Fruit fly (Drosophila melanogaster) whole organism, prepupa: ENCODE results near the gene CG12241.

Experiments
- Blimp-1 ChIP-seq: fragments of 200-800 bp; sonication (Bioruptor generic); optimal IDR thresholded peaks from 3 replicates; lab custom pipeline; 2017; ENCODE audit warnings: missing biosample characterization, missing genetic modification characterization, mild to moderate bottlenecking, moderate library complexity, missing genetic modification reagents
- CG10631 ChIP-seq: fragments of 200-800 bp; sonication (Bioruptor generic); optimal IDR thresholded peaks from 2 replicates; lab custom pipeline; 2016; ENCODE audit warnings: missing biosample characterization, missing genetic modification characterization
- CG10669 ChIP-seq: fragments of 200-800 bp; sonication (Bioruptor generic); optimal IDR thresholded peaks from 3 replicates; lab custom pipeline; 2018; ENCODE audit warnings: missing biosample characterization, mild to moderate bottlenecking, missing genetic modification characterization, moderate library complexity
- CG11294 ChIP-seq: fragments of 200-800 bp; sonication (Bioruptor generic); IDR thresholded peaks from 2 replicates; pipeline ENCODE4 v1.3.6; 2022; ENCODE audit warnings: missing biosample characterization, missing genetic modification characterization
- CG11902 ChIP-seq: fragments of 200-800 bp; sonication (Bioruptor generic); optimal IDR thresholded peaks from 3 replicates; lab custom pipeline; 2016; ENCODE audit warnings: missing biosample characterization, missing genetic modification characterization
- CG16779 ChIP-seq: fragments of 200-800 bp; sonication (Bioruptor generic); optimal IDR thresholded peaks from 3 replicates; lab custom pipeline; 2017; ENCODE audit warnings: missing biosample characterization, mild to moderate bottlenecking, missing genetic modification characterization
- CG3032 ChIP-seq: fragments of 200-800 bp; optimal IDR thresholded peaks from 2 replicates; lab custom pipeline; 2019; ENCODE audit warnings: missing biosample characterization, mild to moderate bottlenecking, missing genetic modification characterization, moderate library complexity
- CG31627 ChIP-seq: fragments of 200-800 bp; sonication (Bioruptor generic); optimal IDR thresholded peaks from 3 replicates; lab custom pipeline; 2016; ENCODE audit warnings: missing biosample characterization, missing genetic modification characterization
- CG3919 ChIP-seq: fragments of 200-800 bp; sonication (Bioruptor generic); optimal IDR thresholded peaks from 3 replicates; lab custom pipeline; 2016; ENCODE audit warnings: missing biosample characterization, missing genetic modification characterization
- CG4318 ChIP-seq: fragments of 200-800 bp; sonication (Bioruptor generic); optimal IDR thresholded peaks from 3 replicates; lab custom pipeline; 2017; ENCODE audit warnings: missing biosample characterization, mild to moderate bottlenecking, missing genetic modification characterization
- CG6276 ChIP-seq: fragments of 200-800 bp; sonication (Bioruptor generic); optimal IDR thresholded peaks from 2 replicates; lab custom pipeline; 2017; ENCODE audit warnings: missing biosample characterization, mild to moderate bottlenecking, missing genetic modification characterization
- CG6854 ChIP-seq: fragments of 200-800 bp; sonication (Bioruptor generic); optimal IDR thresholded peaks from 2 replicates; lab custom pipeline; 2017; ENCODE audit warnings: missing biosample characterization, mild to moderate bottlenecking, missing genetic modification characterization
- CG7368 ChIP-seq: fragments of 200-800 bp; sonication (Bioruptor generic); optimal IDR thresholded peaks from 3 replicates; lab custom pipeline; 2016; ENCODE audit warnings: missing biosample characterization, missing genetic modification characterization
- CG8119 ChIP-seq: fragments of 200-800 bp; sonication (Bioruptor generic); IDR thresholded peaks from 3 replicates; pipeline ENCODE4 v1.3.6; 2022; ENCODE audit warnings: missing biosample characterization, missing genetic modification characterization
- CG8319 ChIP-seq: fragments of 200-800 bp; sonication (Bioruptor generic); optimal IDR thresholded peaks from 3 replicates; lab custom pipeline; 2016; ENCODE audit warnings: missing biosample characterization, missing genetic modification characterization
- CG8632 ChIP-seq: fragments of 200-800 bp; sonication (Bioruptor generic); optimal IDR thresholded peaks from 3 replicates; lab custom pipeline; 2016; ENCODE audit warnings: missing biosample characterization, missing genetic modification characterization
- CG9139 ChIP-seq: fragments of 200-800 bp; sonication (Bioruptor generic); optimal IDR thresholded peaks from 3 replicates; lab custom pipeline; 2017; ENCODE audit warnings: missing biosample characterization, mild to moderate bottlenecking, missing genetic modification characterization
- Eip75B ChIP-seq: fragments of 200-800 bp; sonication (Bioruptor generic); optimal IDR thresholded peaks from 3 replicates; lab custom pipeline; 2016; ENCODE audit warnings: missing biosample characterization, missing genetic modification characterization
- Eip78C ChIP-seq: fragments of 200-800 bp; sonication (Bioruptor generic); peaks from one replicate; lab custom pipeline; 2016; ENCODE audit warnings: missing biosample characterization, missing genetic modification characterization
- Gug ChIP-seq: fragments of 200-800 bp; sonication (Bioruptor generic); IDR thresholded peaks from 2 replicates; pipeline ENCODE4 v1.3.6; 2022; ENCODE audit warnings: missing biosample characterization, missing genetic modification characterization
- Hr39 ChIP-seq: fragments of 200-800 bp; sonication (Bioruptor generic); optimal IDR thresholded peaks from 2 replicates; lab custom pipeline; 2016; ENCODE audit warnings: missing biosample characterization, missing genetic modification characterization
- Hr4 ChIP-seq: fragments of 200-800 bp; sonication (Bioruptor generic); optimal IDR thresholded peaks from 3 replicates; lab custom pipeline; 2016; ENCODE audit warnings: missing biosample characterization, missing genetic modification characterization
- Met ChIP-seq: fragments of 200-800 bp; sonication (Bioruptor generic); optimal IDR thresholded peaks from 3 replicates; lab custom pipeline; 2016; ENCODE audit warnings: missing biosample characterization, missing genetic modification characterization
- Smox ChIP-seq: fragments of 200-800 bp; sonication (Bioruptor generic); optimal IDR thresholded peaks from 3 replicates; lab custom pipeline; 2016; ENCODE audit warnings: missing biosample characterization, missing genetic modification characterization
- Sox102F ChIP-seq: fragments of 200-800 bp; sonication (Bioruptor generic); optimal IDR thresholded peaks from 2 replicates; lab custom pipeline; 2016; ENCODE audit warnings: missing biosample characterization, mild to moderate bottlenecking, missing genetic modification characterization
- Sox14 ChIP-seq: fragments of 200-800 bp; sonication (Bioruptor generic); optimal IDR thresholded peaks from 3 replicates; lab custom pipeline; 2016; ENCODE audit warnings: missing biosample characterization, missing genetic modification characterization
- cyc ChIP-seq: fragments of 200-800 bp; sonication (Bioruptor generic); optimal IDR thresholded peaks from 3 replicates; lab custom pipeline; 2016; ENCODE audit warnings: missing biosample characterization, missing genetic modification characterization
- eg ChIP-seq: fragments of 200-800 bp; sonication (Bioruptor generic); IDR thresholded peaks from 3 replicates; pipeline ENCODE4 v1.3.6; 2022; ENCODE audit warnings: missing biosample characterization, missing genetic modification characterization
- esn ChIP-seq: fragments of 200-800 bp; sonication (Bioruptor generic); optimal IDR thresholded peaks from 2 replicates; lab custom pipeline; 2016; ENCODE audit warnings: missing biosample characterization, mild to moderate bottlenecking, missing genetic modification characterization, moderate library complexity
- fd59A ChIP-seq: fragments of 200-800 bp; sonication (Bioruptor generic); optimal IDR thresholded peaks from 2 replicates; lab custom pipeline; 2017; ENCODE audit warnings: missing biosample characterization, mild to moderate bottlenecking, missing genetic modification characterization, missing genetic modification reagents
- fd85E ChIP-seq: fragments of 200-800 bp; sonication (Bioruptor generic); optimal IDR thresholded peaks from 3 replicates; lab custom pipeline; 2016; ENCODE audit warnings: missing biosample characterization, missing genetic modification characterization
- fkh ChIP-seq: fragments of 200-800 bp; sonication (Bioruptor generic); optimal IDR thresholded peaks from 3 replicates; lab custom pipeline; 2017; ENCODE audit warnings: missing biosample characterization, mild to moderate bottlenecking, missing genetic modification characterization, moderate library complexity
- net ChIP-seq: fragments of 200-800 bp; sonication (Bioruptor generic); optimal IDR thresholded peaks from 3 replicates; lab custom pipeline; 2016; ENCODE audit warnings: missing biosample characterization, missing genetic modification characterization
- salr ChIP-seq, 2 experiments: fragments of 200-800 bp; sonication (Bioruptor generic); optimal IDR thresholded peaks; 3 replicates each; lab custom pipeline; 2016 to 2018; ENCODE audit warnings: missing biosample characterization in 2 of 2, missing genetic modification characterization in 2 of 2, mild to moderate bottlenecking in 1 of 2
- svp ChIP-seq: fragments of 200-800 bp; sonication (Bioruptor generic); peaks from one replicate; lab custom pipeline; 2016; ENCODE audit warnings: missing biosample characterization, missing genetic modification characterization

Gene CG12241

dm6 chr3R:15243452-15243851, 24.4 kb downstream of the CG12241 start (continued):
- peak; percentile 84 for TF ChIP-seq Sox14 (GFP tag; lab: Kevin White, UChicago)
- TF ChIP-seq CG8319: no peak
- peak; percentile 27 for TF ChIP-seq Eip75B (GFP tag; lab: Kevin White, UChicago)
- no peak for TF ChIP-seq Hr39
- TF ChIP-seq CG31627 (GFP tag; lab: Kevin White, UChicago): no peak
- TF ChIP-seq CG8632 (GFP tag; lab: Kevin White, UChicago): no peak

dm6 chr3R:15246601-15247000, 27.5 kb downstream of the CG12241 start:
- TF ChIP-seq CG8119 (GFP tag; lab: Robert Waterston, UW) (no peak), Gug (GFP tag; lab: Robert Waterston, UW) (no peak), cyc (GFP tag; lab: Kevin White, UChicago) (no peak), CG9139 (GFP tag; lab: Kevin White, UChicago) (no peak), net (GFP tag; lab: Kevin White, UChicago) (no peak), eg (no peak), Sox102F (peak; percentile 2), Sox14 (GFP tag; lab: Kevin White, UChicago) (no peak), CG6276 (GFP tag; lab: Kevin White, UChicago) (no peak), Blimp-1 (GFP tag; lab: Kevin White, UChicago) (no peak), Met (GFP tag; lab: Kevin White, UChicago) (peak; percentile 13), Eip78C (peak; percentile 45), esn (GFP tag; lab: Kevin White, UChicago) (peak; percentile 2), CG4318 (GFP tag; lab: Kevin White, UChicago) (no peak), Smox (GFP tag; lab: Kevin White, UChicago) (no peak), CG16779 (no peak)

dm6 chr3R:15249037-15249436, 30.0 kb downstream of the CG12241 start, which contains the start of gene Amt:
Amt (minus strand) TSS chr3R:15249137.
- no peak for TF ChIP-seq CG11294 (GFP tag; lab: Robert Waterston, UW)
- no peak for TF ChIP-seq CG6276 (GFP tag; lab: Kevin White, UChicago)
- no peak for TF ChIP-seq CG3032 (tag; lab: Kevin White, UChicago)
- TF ChIP-seq CG10669 (GFP tag; lab: Kevin White, UChicago): no peak
- no peak for TF ChIP-seq CG6854 (GFP tag; lab: Kevin White, UChicago)
- TF ChIP-seq eg: no peak
- no peak for TF ChIP-seq CG4318 (GFP tag; lab: Kevin White, UChicago)
- TF ChIP-seq Gug (GFP tag; lab: Robert Waterston, UW): no peak
- no peak for TF ChIP-seq fkh (GFP tag; lab: Kevin White, UChicago)
- TF ChIP-seq fd85E (GFP tag; lab: Kevin White, UChicago): no peak
- no peak for TF ChIP-seq Hr39
- no peak for TF ChIP-seq CG11902
- TF ChIP-seq CG7368 (GFP tag; lab: Kevin White, UChicago): no peak
- TF ChIP-seq salr (GFP tag; optimal IDR thresholded peaks at IDR 0.05; lab: Kevin White, UChicago): no peak
- no peak for TF ChIP-seq CG10631 (GFP tag; lab: Kevin White, UChicago)
- no peak for TF ChIP-seq net (GFP tag; lab: Kevin White, UChicago)
- TF ChIP-seq fd59A (GFP tag; lab: Kevin White, UChicago): no peak
- TF ChIP-seq Hr4 (GFP tag; lab: Kevin White, UChicago): no peak

- TF ChIP-seq CG3919 (GFP tag; lab: Kevin White, UChicago) (no peak), svp (GFP tag; lab: Kevin White, UChicago) (peak; percentile 2)
Measured at dm6 chr3R:15249735-15250134, 30.7 kb downstream of the CG12241 start, which contains the start of gene CG42404. CG42404 (plus strand) TSS chr3R:15250094.
